Fruit fly (Drosophila melanogaster) whole organism, wandering third instar larva: ENCODE data around the gene Klp61F.
A peak's percentile ranks its signal among the peaks of the same experiment; 100 is the strongest.

ENCODE experiments used
- Abd-B ChIP-seq: fragments of >200 bp; optimal IDR thresholded peaks from 2 replicates; lab custom pipeline; 2017; ENCODE audit warnings: missing biosample characterization, missing genetic modification characterization
- CG9705 ChIP-seq: fragments of 200-800 bp; sonication (Bioruptor generic); optimal IDR thresholded peaks from 2 replicates; lab custom pipeline; 2018; ENCODE audit warnings: missing biosample characterization, mild to moderate bottlenecking, missing genetic modification characterization
- Dfd ChIP-seq: fragments of >200 bp; optimal IDR thresholded peaks from 2 replicates; lab custom pipeline; 2017; ENCODE audit warnings: missing biosample characterization, missing genetic modification characterization
- Dif ChIP-seq: fragments of 200-275, 200-300 bp; sonication (Bioruptor generic); optimal IDR thresholded peaks from 2 replicates; lab custom pipeline; 2018; ENCODE audit warnings: missing biosample characterization, missing genetic modification characterization; ENCODE audit not compliant: partially characterized antibody
- GATAd ChIP-seq: sonication (Bioruptor generic); optimal IDR thresholded peaks from 2 replicates; lab custom pipeline; 2016; ENCODE audit warnings: missing biosample characterization, missing genetic modification characterization
- HLH106 ChIP-seq: fragments of 200-800 bp; optimal IDR thresholded peaks from 3 replicates; lab custom pipeline; 2019; ENCODE audit warnings: missing biosample characterization, mild to moderate bottlenecking, missing genetic modification characterization, moderate library complexity
- Hnf4 ChIP-seq: fragments of 200-800 bp; sonication (Bioruptor generic); optimal IDR thresholded peaks from 2 replicates; lab custom pipeline; 2016; ENCODE audit warnings: missing biosample characterization, mild to moderate bottlenecking, missing genetic modification characterization
- Hr78 ChIP-seq: fragments of >200 bp; optimal IDR thresholded peaks from 2 replicates; lab custom pipeline; 2017; ENCODE audit warnings: missing biosample characterization, missing genetic modification characterization
- Jra ChIP-seq: sonication (Bioruptor generic); optimal IDR thresholded peaks from 2 replicates; lab custom pipeline; 2016; ENCODE audit warnings: missing biosample characterization, missing genetic modification characterization
- Myc ChIP-seq: fragments of >200 bp; optimal IDR thresholded peaks from 2 replicates; lab custom pipeline; 2017
- N ChIP-seq: fragments of >200 bp; optimal IDR thresholded peaks from 2 replicates; lab custom pipeline; 2018; ENCODE audit warnings: missing biosample characterization, missing external identifiers, missing genetic modification characterization
- OdsH ChIP-seq: fragments of 200-800 bp; sonication (Bioruptor generic); optimal IDR thresholded peaks from 2 replicates; lab custom pipeline; 2016; ENCODE audit warnings: missing biosample characterization, mild to moderate bottlenecking, missing genetic modification characterization
- Rel ChIP-seq, 2 experiments: fragments of 200-800 bp; sonication (Bioruptor generic) in 1 of 2; optimal IDR thresholded peaks; 2 replicates in 1 of 2; 3 replicates in 1 of 2; lab custom pipeline; 2016 to 2019; ENCODE audit warnings: mild to moderate bottlenecking in 2 of 2, missing biosample characterization in 2 of 2, missing genetic modification characterization in 2 of 2, moderate library complexity in 1 of 2
- Sp1 ChIP-seq: fragments of 200-800 bp; sonication (Bioruptor generic); optimal IDR thresholded peaks from 3 replicates; lab custom pipeline; 2019; ENCODE audit warnings: missing biosample characterization, mild to moderate bottlenecking, missing genetic modification characterization, moderate library complexity
- br ChIP-seq: fragments of 200-800 bp; sonication (Bioruptor generic); optimal IDR thresholded peaks from 2 replicates; lab custom pipeline; 2016; ENCODE audit warnings: missing biosample characterization, missing genetic modification characterization
- brk ChIP-seq: fragments of 200-800 bp; sonication (Bioruptor generic); optimal IDR thresholded peaks from 2 replicates; lab custom pipeline; 2016; ENCODE audit warnings: missing biosample characterization, mild to moderate bottlenecking, missing genetic modification characterization
- dl ChIP-seq, 2 experiments: fragments of 175-275, 200-275 bp in 1 of 2; fragments of 200-275 bp in 1 of 2; sonication (Bioruptor generic); optimal IDR thresholded peaks; lab custom pipeline; 2018; ENCODE audit warnings: mild to moderate bottlenecking in 2 of 2, missing biosample characterization in 2 of 2, missing genetic modification characterization in 2 of 2, moderate library complexity in 2 of 2; ENCODE audit not compliant: partially characterized antibody in 2 of 2, insufficient read depth in 1 of 2
- dmrt93B ChIP-seq: fragments of 200-800 bp; sonication (Bioruptor generic); optimal IDR thresholded peaks from 2 replicates; lab custom pipeline; 2018; ENCODE audit warnings: missing biosample characterization, mild to moderate bottlenecking, missing genetic modification characterization
- dsf ChIP-seq: sonication (Bioruptor generic); optimal IDR thresholded peaks from 2 replicates; lab custom pipeline; 2016; ENCODE audit warnings: missing biosample characterization, missing genetic modification characterization, borderline replicate concordance
- foxo ChIP-seq, 2 experiments: fragments of 200-800 bp; sonication (Bioruptor generic); optimal IDR thresholded peaks; 2 replicates in 1 of 2; 3 replicates in 1 of 2; lab custom pipeline; 2016 to 2017; ENCODE audit warnings: missing biosample characterization in 2 of 2, missing genetic modification characterization in 2 of 2
- h ChIP-seq: fragments of 200-800 bp; sonication (Bioruptor generic); optimal IDR thresholded peaks from 3 replicates; lab custom pipeline; 2016; ENCODE audit warnings: missing biosample characterization, mild to moderate bottlenecking, missing genetic modification characterization
- lola ChIP-seq: fragments of >200 bp; optimal IDR thresholded peaks from 2 replicates; lab custom pipeline; 2017; ENCODE audit warnings: missing biosample characterization, missing genetic modification characterization
- pan ChIP-seq: fragments of >200 bp; optimal IDR thresholded peaks from 2 replicates; lab custom pipeline; 2017
- psq ChIP-seq: fragments of 200-800 bp; sonication (Bioruptor generic); optimal IDR thresholded peaks from 3 replicates; lab custom pipeline; 2017; ENCODE audit warnings: missing biosample characterization, mild to moderate bottlenecking, missing genetic modification characterization, moderate library complexity
- rgr ChIP-seq: fragments of 200-800 bp; sonication (Bioruptor generic); optimal IDR thresholded peaks from 3 replicates; lab custom pipeline; 2016; ENCODE audit warnings: missing biosample characterization, mild to moderate bottlenecking, missing genetic modification characterization
- sage ChIP-seq: fragments of 200-800 bp; sonication (Bioruptor generic); optimal IDR thresholded peaks from 2 replicates; lab custom pipeline; 2016; ENCODE audit warnings: missing biosample characterization, mild to moderate bottlenecking, missing genetic modification characterization
- tai ChIP-seq: sonication (Bioruptor generic); optimal IDR thresholded peaks from 2 replicates; lab custom pipeline; 2016; ENCODE audit warnings: missing biosample characterization, missing genetic modification characterization
- usp ChIP-seq: fragments of >200 bp; optimal IDR thresholded peaks from 2 replicates; lab custom pipeline; 2017; ENCODE audit warnings: missing biosample characterization, missing genetic modification characterization
- woc ChIP-seq: sonication (Bioruptor generic); optimal IDR thresholded peaks from 2 replicates; lab custom pipeline; 2016; ENCODE audit warnings: missing biosample characterization, mild to moderate bottlenecking, missing genetic modification characterization

The Klp61F gene

DNA sequence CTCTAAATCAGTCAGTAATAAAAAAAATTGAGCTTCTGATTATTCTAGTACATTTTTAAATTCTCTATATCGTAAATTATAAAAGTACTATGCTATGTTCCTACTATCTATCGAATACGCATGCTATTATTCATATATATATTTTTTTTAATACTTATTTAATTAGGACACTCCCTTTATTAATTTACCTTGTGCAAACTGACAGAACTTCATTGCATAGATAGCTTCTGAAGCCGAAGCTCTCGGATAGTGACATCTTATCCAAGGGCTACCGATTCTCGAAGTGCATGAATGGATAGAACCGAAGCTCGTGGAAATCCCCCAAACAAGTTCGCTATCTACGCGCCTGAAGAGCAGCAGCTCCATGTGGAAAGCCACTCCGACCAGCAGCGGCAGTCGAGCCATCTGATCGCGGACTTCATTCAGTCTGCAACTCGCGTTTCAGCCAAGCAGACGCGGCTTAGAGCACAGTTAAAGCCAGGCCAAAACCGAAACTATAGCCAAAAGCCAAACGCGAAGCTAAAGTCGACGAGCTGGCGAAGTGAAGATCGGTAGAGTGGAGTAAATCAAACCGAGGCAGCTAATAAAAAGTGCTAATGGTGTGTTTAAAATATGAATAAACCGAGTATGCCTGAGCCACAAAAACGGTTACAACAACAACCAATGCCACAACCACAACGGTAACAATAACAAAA lies 45.2 kb downstream of the Klp61F start, which contains the start of gene mwh:
Gene mwh (plus strand): TSS at position 430 of the 695 bp plus-strand sequence.
- TF ChIP-seq h (GFP tag; lab: Kevin White, UChicago) (no peak), psq (GFP tag; lab: Kevin White, UChicago) (no peak), HLH106 (tag; lab: Kevin White, UChicago) (no peak), Hnf4 (GFP tag; lab: Kevin White, UChicago) (no peak), woc (GFP tag; lab: Kevin White, UChicago) (no peak), OdsH (GFP tag; lab: Kevin White, UChicago) (no peak), pan (lab: Kevin White, UChicago) (no peak), CG9705 (GFP tag; lab: Kevin White, UChicago) (no peak), Jra (GFP tag; lab: Kevin White, UChicago) (no peak), Dfd (GFP tag; lab: Kevin White, UChicago) (no peak), N (GFP tag; lab: Kevin White, UChicago) (no peak), Hr78 (GFP tag; lab: Kevin White, UChicago) (no peak), lola (no peak), rgr (no peak), sage (GFP tag; lab: Kevin White, UChicago) (no peak), dmrt93B (GFP tag; lab: Kevin White, UChicago) (no peak), Dif (GFP tag; lab: Kevin White, UChicago) (no peak)

DNA sequence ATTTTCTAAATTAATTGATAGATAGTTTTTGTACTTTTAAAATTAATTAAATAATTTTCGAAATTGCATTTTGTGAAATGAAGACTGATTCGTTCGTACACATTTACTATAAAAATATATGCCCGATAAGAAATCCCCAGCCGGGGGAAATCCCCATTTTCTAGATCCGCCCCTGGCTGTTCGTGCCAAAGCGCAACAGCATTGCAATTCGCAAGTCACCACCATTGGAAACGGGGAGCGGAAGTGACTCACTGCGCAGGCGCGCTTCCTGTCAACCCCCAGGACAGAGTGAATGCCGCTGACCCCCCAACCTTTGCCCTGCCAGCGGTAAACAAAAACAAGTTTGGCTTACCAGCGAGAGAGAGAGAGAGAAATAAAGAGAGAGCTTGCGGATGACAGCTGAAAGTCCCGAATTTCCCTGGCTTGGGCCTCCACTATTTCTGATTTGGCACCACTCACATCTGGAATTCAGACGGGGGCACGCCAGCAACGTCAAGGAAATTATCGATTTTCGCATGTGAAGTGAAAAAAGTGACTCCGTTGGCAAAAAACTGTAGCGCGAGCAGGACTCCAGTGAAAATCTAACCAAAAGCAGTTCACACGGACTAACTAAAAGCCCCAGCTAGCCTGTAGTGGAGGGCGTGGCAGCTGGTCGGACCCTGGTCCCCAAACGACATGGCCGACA lies 49.7 kb downstream of the Klp61F start, which contains the start of gene Aplip1:
Gene Aplip1 (plus strand): TSS at position 450 of the 685 bp plus-strand sequence.
- TF ChIP-seq dl (GFP tag; optimal IDR thresholded peaks at IDR 0.05; lab: Kevin White, UChicago; ENCODE audit: insufficient read depth in 1 of 2, partially characterized antibody in 2 of 2) (no peak), foxo (GFP tag; optimal IDR thresholded peaks at IDR 0.05; lab: Kevin White, UChicago) (peak in 1 of 2 experiments; percentile 15), Rel (GFP tag; optimal IDR thresholded peaks at IDR 0.05; lab: Kevin White, UChicago) (no peak), Rel (tag; optimal IDR thresholded peaks at IDR 0.05; lab: Kevin White, UChicago) (peak; percentile 72)

DNA sequence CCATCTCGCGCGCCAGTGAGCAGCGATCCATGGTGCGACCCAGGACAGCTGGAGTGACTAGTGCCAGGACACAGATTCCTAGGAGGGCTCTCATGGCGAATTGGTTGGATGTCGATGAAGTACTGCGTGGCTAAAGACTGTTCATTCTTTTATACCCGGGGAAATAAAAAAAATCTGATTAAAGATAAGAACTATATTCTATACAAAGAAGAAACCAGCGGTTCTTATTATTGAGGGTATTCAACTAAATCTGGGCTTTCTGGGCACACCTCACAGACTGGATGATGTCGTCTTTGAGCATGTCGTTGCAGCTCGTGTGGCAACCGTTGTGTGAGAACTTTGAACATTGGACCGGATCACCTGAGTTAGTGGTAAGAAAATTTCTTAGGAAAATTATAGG lies 50.5 kb downstream of the Klp61F start, which contains the start of gene LysX:
Gene LysX (minus strand): TSS at position 101 of the 400 bp plus-strand sequence.
- TF ChIP-seq Rel (GFP tag; optimal IDR thresholded peaks at IDR 0.05; lab: Kevin White, UChicago) (no peak), Rel (tag; optimal IDR thresholded peaks at IDR 0.05; lab: Kevin White, UChicago) (no peak), sage (GFP tag; lab: Kevin White, UChicago) (no peak), Myc (no peak), CG9705 (GFP tag; lab: Kevin White, UChicago) (no peak), Abd-B (GFP tag; lab: Kevin White, UChicago) (no peak), N (GFP tag; lab: Kevin White, UChicago) (no peak), woc (GFP tag; lab: Kevin White, UChicago) (no peak), GATAd (GFP tag; lab: Kevin White, UChicago) (no peak)

DNA sequence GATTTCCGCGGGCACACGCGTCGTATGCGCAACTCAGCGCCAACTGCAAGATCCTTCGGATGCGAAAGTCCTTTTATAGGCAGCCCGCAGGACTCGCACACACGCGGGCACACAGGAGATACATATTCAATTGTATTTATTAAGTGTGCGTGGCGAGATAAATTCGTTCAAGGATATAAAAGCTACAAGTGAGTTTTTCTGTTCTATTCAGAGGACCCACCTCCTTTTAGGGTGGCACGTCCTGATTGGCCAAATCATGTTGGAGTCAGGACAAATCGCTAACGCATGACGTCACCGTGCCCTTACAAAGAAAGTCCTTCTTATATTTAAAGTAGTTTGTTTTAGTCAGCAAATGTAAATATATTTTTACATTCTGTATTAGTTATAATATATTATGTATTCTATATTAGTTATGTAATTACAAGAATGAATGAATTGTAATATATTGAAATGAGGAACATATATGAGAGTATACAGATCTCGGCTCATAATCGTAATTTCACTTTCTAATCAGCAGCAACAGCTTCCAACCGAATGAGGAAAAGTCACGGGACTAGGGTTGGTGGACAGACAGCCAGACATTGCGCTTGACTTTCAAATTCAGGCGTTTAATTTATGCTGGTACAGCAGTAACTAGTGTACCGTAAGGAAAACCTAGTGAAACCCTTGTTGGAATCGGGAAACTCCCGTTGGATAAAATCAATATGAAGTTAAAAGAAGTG lies 52.4 kb downstream of the Klp61F start, which contains the start of gene Trhn:
Gene Trhn (minus strand): TSS at position 51 of the 722 bp plus-strand sequence.
- TF ChIP-seq rgr (no peak), tai (GFP tag; lab: Kevin White, UChicago) (no peak), dmrt93B (GFP tag; lab: Kevin White, UChicago) (no peak), h (GFP tag; lab: Kevin White, UChicago) (no peak), pan (lab: Kevin White, UChicago) (no peak), usp (GFP tag; lab: Kevin White, UChicago) (no peak), dsf (GFP tag; lab: Kevin White, UChicago) (no peak), br (GFP tag; lab: Kevin White, UChicago) (no peak), OdsH (GFP tag; lab: Kevin White, UChicago) (no peak), Sp1 (GFP tag; lab: Kevin White, UChicago) (no peak), Dif (GFP tag; lab: Kevin White, UChicago) (no peak), brk (no peak), Dfd (GFP tag; lab: Kevin White, UChicago) (no peak), N (GFP tag; lab: Kevin White, UChicago) (no peak)
